Worm (Caenorhabditis elegans) whole organism, early embryonic: ENCODE results near the gene gta-1.

Experiments
- B0310.2 ChIP-seq: sonication (generic microtip); optimal IDR thresholded peaks from 2 replicates; lab custom pipeline; 2016; ENCODE audit warnings: mild to moderate bottlenecking, missing genetic modification characterization, missing compliant biosample characterization
- F13C5.2 ChIP-seq: sonication (generic microtip); optimal IDR thresholded peaks from 2 replicates; lab custom pipeline; 2017; ENCODE audit warnings: mild to moderate bottlenecking, missing genetic modification characterization, inconsistent platforms, missing compliant biosample characterization
- aly-1 ChIP-seq: sonication (generic microtip); optimal IDR thresholded peaks from 2 replicates; lab custom pipeline; 2016; ENCODE audit warnings: missing genetic modification characterization, missing compliant biosample characterization
- ama-1 ChIP-seq: fragments of 150-350 bp; optimal IDR thresholded peaks from 2 replicates; lab custom pipeline; 2014
- ceh-13 ChIP-seq: fragments of 200-800 bp; sonication (Bioruptor generic); optimal IDR thresholded peaks from 2 replicates; lab custom pipeline; 2018; ENCODE audit warnings: mild to moderate bottlenecking, missing genetic modification characterization, missing compliant biosample characterization
- ceh-36 ChIP-seq: sonication (generic microtip); optimal IDR thresholded peaks from 2 replicates; lab custom pipeline; 2016; ENCODE audit warnings: missing genetic modification characterization, inconsistent platforms, missing compliant biosample characterization
- ets-7 ChIP-seq: sonication (generic microtip); optimal IDR thresholded peaks from 2 replicates; lab custom pipeline; 2016; ENCODE audit warnings: missing genotype, missing genetic modification characterization, missing compliant biosample characterization
- flt-1 ChIP-seq: fragments of 200-800 bp; sonication (Bioruptor generic); IDR thresholded peaks from 2 replicates; pipeline ENCODE4 v1.3.6; 2022; ENCODE audit warnings: missing genetic modification characterization, missing compliant biosample characterization
- hmbx-1 ChIP-seq: sonication (generic microtip); optimal IDR thresholded peaks from 2 replicates; lab custom pipeline; 2016; ENCODE audit warnings: mild to moderate bottlenecking, missing genetic modification characterization, missing compliant biosample characterization
- hmg-4 ChIP-seq: fragments of 200-800 bp; sonication (Bioruptor generic); optimal IDR thresholded peaks from 2 replicates; lab custom pipeline; 2018; ENCODE audit warnings: mild to moderate bottlenecking, missing genetic modification characterization, missing compliant biosample characterization
- hnd-1 ChIP-seq: sonication (generic microtip); optimal IDR thresholded peaks from 2 replicates; lab custom pipeline; 2016; ENCODE audit warnings: missing genetic modification characterization, missing compliant biosample characterization
- pes-1 ChIP-seq: fragments of 200-800 bp; sonication (Bioruptor generic); IDR thresholded peaks from 2 replicates; pipeline ENCODE4 v1.3.6; 2022; ENCODE audit warnings: missing genetic modification reagents, missing genetic modification characterization, missing compliant biosample characterization
- scrt-1 ChIP-seq: fragments of 200-800 bp; sonication (Bioruptor generic); IDR thresholded peaks from 2 replicates; pipeline ENCODE4 v1.3.6; 2022; ENCODE audit warnings: missing genetic modification characterization, missing compliant biosample characterization
- sea-1 ChIP-seq: fragments of 200-800 bp; sonication (Bioruptor generic); conservative IDR thresholded peaks from 2 replicates; pipeline ENCODE4 v1.3.6; 2022; ENCODE audit warnings: missing genetic modification characterization, missing compliant biosample characterization
- tbx-11 ChIP-seq: fragments of 200-800 bp; sonication (Bioruptor generic); IDR thresholded peaks from 2 replicates; pipeline ENCODE4 v1.3.6; 2022; ENCODE audit warnings: missing genetic modification characterization, missing compliant biosample characterization
- tbx-37 ChIP-seq: fragments of 200-800 bp; sonication (Bioruptor generic); conservative IDR thresholded peaks from 2 replicates; pipeline ENCODE4 v1.3.6; 2022; ENCODE audit warnings: missing genetic modification reagents, missing genetic modification characterization, missing compliant biosample characterization
- tra-4 ChIP-seq: sonication (generic microtip); optimal IDR thresholded peaks from 2 replicates; lab custom pipeline; 2017; ENCODE audit warnings: missing genetic modification characterization, missing compliant biosample characterization

Gene gta-1

DNA sequence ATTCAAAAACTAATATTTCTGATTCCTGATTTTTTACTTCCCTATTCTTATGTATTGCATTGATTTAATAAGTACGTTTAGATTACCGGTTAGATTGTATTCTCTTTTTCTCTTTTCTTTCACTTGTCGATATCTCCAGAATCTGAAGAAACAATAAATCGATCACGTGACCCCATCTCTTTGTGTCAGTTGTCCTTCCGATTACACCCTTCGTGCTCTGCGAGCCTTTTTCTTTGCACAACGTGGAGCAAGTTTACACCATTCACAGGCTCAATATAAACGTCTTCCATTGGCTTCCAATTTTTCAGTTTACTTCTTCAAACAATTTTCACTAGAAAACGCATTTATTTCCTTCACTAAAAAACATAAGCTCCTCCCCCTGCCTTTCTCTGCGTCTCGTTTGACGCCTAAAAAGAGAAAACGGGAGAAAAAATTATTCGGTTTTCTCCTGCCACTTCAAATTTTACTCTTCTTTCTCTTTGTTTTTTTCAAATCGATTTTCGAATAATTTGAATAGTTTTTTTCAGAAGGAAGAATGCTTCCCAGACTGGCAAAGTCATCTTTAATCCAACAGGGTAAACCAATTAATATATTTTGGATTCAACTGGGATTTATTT lies at the start of gene gta-1:
Gene gta-1 (plus strand): TSS at position 528 of the 617 bp plus-strand sequence.
- TF ChIP-seq hmbx-1 (tag; lab: Kevin White, UChicago): no peak

DNA sequence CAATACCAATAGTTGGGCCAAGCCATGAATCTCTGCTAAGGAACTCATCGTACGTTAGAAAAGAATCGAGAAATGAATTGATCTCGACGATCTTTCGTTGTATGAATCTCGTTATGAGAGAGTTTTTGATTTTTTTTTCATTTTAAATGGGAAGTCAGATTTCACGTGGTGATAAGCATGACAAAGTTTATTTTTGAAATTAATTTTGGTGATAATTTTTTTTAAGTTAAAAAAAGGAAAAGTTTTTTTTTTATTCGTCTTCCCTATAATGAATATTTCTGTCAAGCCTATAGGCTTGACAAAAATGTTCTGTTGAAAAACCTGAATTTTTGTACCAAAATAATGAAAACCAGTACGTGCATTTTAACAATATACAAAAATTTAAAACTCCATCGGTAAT lies 44.6 kb upstream of the gta-1 start, which contains the start of gene K08F4.5:
Gene K08F4.5 (minus strand): TSS at position 101 of the 400 bp plus-strand sequence.
- TF ChIP-seq tra-4 (tag; lab: Kevin White, UChicago) (no peak), aly-1 (tag; lab: Kevin White, UChicago) (no peak), sea-1 (GFP tag; lab: Robert Waterston, UW) (no peak), ets-7 (no peak), hmg-4 (GFP tag; lab: Kevin White, UChicago) (no peak), tbx-11 (no peak), ama-1 (lab: Kevin White, UChicago) (no peak)

DNA sequence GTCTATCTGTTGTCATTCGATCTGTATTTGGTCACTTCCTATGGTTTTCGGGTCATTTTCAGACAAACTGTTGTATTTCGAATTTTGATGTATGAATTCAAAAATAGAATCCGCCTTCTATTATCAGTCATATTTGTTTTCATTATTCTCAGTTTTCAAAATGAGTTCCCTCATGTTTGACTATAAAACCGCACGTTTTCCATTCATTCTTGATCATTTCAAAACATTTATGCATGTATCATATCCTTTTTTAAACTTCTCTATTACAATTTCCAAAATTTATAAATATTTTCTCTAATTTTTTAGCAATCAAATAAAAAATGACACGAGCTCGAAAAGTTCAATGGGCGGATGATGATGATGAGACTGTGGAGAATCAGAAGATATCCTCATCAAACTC lies 42.7 kb upstream of the gta-1 start, which contains the start of gene K08F4.12:
Gene K08F4.12 (plus strand): TSS at position 301 of the 400 bp plus-strand sequence.
- TF ChIP-seq ceh-36 (tag; lab: Kevin White, UChicago) (no peak), F13C5.2 (tag; lab: Kevin White, UChicago) (no peak), ets-7 (no peak), tbx-37 (GFP tag; lab: Robert Waterston, UW) (no peak), flt-1 (GFP tag; lab: Robert Waterston, UW) (no peak), pes-1 (GFP tag; lab: Robert Waterston, UW) (no peak), ceh-13 (GFP tag; lab: Kevin White, UChicago) (no peak), aly-1 (tag; lab: Kevin White, UChicago) (no peak), scrt-1 (GFP tag; lab: Robert Waterston, UW) (no peak), tbx-11 (no peak), ama-1 (lab: Kevin White, UChicago) (no peak), hnd-1 (tag; lab: Kevin White, UChicago) (no peak), sea-1 (GFP tag; lab: Robert Waterston, UW) (no peak), B0310.2 (tag; lab: Kevin White, UChicago) (no peak), hmg-4 (GFP tag; lab: Kevin White, UChicago) (no peak), hmbx-1 (tag; lab: Kevin White, UChicago) (no peak), tra-4 (tag; lab: Kevin White, UChicago) (no peak)

DNA sequence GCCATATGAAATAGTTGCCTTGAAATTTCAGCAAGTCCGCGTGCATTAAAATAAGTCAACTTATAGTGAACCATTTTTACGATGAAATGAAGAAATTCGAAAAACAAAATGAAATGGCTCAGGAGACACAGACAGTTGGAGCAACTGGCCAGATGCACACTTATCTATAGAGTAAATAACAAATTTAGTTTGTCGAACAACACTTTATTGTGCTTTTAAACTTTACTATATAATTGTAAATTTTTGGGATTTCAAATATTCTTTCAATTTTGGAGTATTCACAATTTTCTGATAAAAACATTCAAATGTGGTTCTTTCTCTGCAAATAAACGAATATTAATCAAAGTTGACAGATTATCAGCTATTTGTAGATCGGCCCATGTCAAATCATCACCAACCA lies 40.3 kb upstream of the gta-1 start, which contains the start of gene gst-3:
Gene gst-3 (minus strand): TSS at position 101 of the 400 bp plus-strand sequence.
- no peak for TF ChIP-seq ceh-36 (tag; lab: Kevin White, UChicago)
- TF ChIP-seq B0310.2 (tag; lab: Kevin White, UChicago): no peak
- TF ChIP-seq tra-4 (tag; lab: Kevin White, UChicago): no peak
- no peak for TF ChIP-seq aly-1 (tag; lab: Kevin White, UChicago)
- no peak for TF ChIP-seq scrt-1 (GFP tag; lab: Robert Waterston, UW)
- TF ChIP-seq tbx-11: no peak
- TF ChIP-seq ama-1 (lab: Kevin White, UChicago): no peak
- TF ChIP-seq hnd-1 (tag; lab: Kevin White, UChicago): no peak

DNA sequence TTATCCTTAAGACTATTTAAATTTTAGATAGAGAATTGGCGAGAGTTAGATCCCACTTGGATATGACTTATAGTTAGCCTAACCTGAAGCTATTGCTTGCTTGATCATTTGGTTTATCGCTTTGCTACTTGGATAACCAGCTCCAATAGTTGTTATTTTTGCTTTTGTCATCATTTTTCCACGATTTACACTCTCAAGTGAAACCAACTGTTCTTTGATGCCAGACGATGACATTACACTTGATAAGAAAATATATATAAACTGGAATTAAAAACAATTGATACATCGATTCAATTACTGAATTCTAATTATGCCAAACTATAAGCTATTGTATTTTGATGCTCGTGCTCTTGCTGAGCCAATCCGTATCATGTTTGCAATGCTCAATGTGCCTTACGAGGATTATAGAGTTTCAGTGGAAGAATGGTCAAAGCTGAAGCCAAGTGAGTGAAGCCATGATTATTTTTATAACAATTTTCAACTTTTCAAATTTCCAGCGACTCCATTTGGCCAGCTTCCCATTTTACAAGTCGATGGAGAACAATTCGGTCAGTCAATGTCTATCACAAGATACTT lies 38.4 kb upstream of the gta-1 start, which contains the start of the genes gst-2, gst-4 and dhs-12:
Gene gst-2 (minus strand): TSS at position 132 of the 576 bp plus-strand sequence.
Gene gst-4 (plus strand): TSS at position 296 of the 576 bp plus-strand sequence.
Gene dhs-12 (plus strand): TSS at position 526 of the 576 bp plus-strand sequence.
- no peak for TF ChIP-seq ets-7
- no peak for TF ChIP-seq scrt-1 (GFP tag; lab: Robert Waterston, UW)
- no peak for TF ChIP-seq ama-1 (lab: Kevin White, UChicago)
- TF ChIP-seq flt-1 (GFP tag; lab: Robert Waterston, UW): no peak
- no peak for TF ChIP-seq B0310.2 (tag; lab: Kevin White, UChicago)
- no peak for TF ChIP-seq sea-1 (GFP tag; lab: Robert Waterston, UW)
- TF ChIP-seq ceh-36 (tag; lab: Kevin White, UChicago): no peak
- TF ChIP-seq tbx-11: no peak
- TF ChIP-seq F13C5.2 (tag; lab: Kevin White, UChicago): no peak
- no peak for TF ChIP-seq ceh-13 (GFP tag; lab: Kevin White, UChicago)
- TF ChIP-seq tra-4 (tag; lab: Kevin White, UChicago): no peak
- no peak for TF ChIP-seq tbx-37 (GFP tag; lab: Robert Waterston, UW)
- no peak for TF ChIP-seq hmg-4 (GFP tag; lab: Kevin White, UChicago)

DNA sequence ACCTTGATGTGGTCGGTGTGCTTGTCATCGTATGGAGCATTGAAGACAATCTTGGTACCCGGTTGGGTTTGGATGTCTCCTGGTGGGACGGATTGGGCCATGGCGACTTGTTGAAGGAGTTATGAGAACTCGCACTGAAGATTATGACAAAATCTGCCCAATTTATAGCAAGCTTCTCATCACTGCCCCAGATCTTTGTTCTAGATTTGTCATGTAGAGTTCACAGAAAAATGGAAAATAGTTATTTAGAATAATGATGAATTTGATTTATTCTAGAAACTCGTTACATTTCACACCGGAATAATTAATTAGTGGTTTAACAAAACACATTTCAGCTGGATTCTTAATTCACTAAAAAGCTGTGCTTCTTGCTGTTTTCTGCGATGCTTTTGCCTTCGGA lies 36.8 kb upstream of the gta-1 start, which contains the start of gene msp-38:
Gene msp-38 (minus strand): TSS at position 101 of the 400 bp plus-strand sequence.
- TF ChIP-seq F13C5.2 (tag; lab: Kevin White, UChicago) (no peak), ceh-13 (GFP tag; lab: Kevin White, UChicago) (no peak), hmbx-1 (tag; lab: Kevin White, UChicago) (no peak), ama-1 (lab: Kevin White, UChicago) (no peak), ceh-36 (tag; lab: Kevin White, UChicago) (no peak), tra-4 (tag; lab: Kevin White, UChicago) (no peak), sea-1 (GFP tag; lab: Robert Waterston, UW) (no peak), scrt-1 (GFP tag; lab: Robert Waterston, UW) (no peak), hmg-4 (GFP tag; lab: Kevin White, UChicago) (no peak), tbx-11 (no peak)

DNA sequence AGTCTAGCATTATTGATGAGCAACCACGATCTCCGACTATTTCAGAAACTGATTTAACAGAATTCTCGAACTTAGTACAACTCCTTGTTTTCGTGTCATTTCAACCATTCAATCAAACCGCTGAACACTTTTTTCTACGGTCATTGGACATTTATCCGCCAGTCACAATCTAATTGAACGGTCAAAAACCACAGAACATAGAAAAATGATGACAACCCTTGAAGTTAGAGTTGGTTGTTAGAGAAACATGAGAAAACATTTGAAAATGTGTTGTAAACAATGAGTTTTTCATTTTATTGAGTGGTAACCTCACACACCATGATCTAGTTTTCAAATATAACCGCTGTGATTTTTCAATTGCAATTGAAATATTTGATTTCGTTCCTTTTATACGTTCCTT lies 36.0 kb upstream of the gta-1 start:
- no peak for TF ChIP-seq flt-1 (GFP tag; lab: Robert Waterston, UW)
- no peak for TF ChIP-seq hmbx-1 (tag; lab: Kevin White, UChicago)
- TF ChIP-seq ets-7: no peak
- no peak for TF ChIP-seq B0310.2 (tag; lab: Kevin White, UChicago)
- no peak for TF ChIP-seq F13C5.2 (tag; lab: Kevin White, UChicago)
- no peak for TF ChIP-seq tra-4 (tag; lab: Kevin White, UChicago)
- TF ChIP-seq hmg-4 (GFP tag; lab: Kevin White, UChicago): no peak
- TF ChIP-seq pes-1 (GFP tag; lab: Robert Waterston, UW): no peak
- TF ChIP-seq scrt-1 (GFP tag; lab: Robert Waterston, UW): no peak
- TF ChIP-seq ama-1 (lab: Kevin White, UChicago): no peak
